Worm (Caenorhabditis elegans): ENCODE data around the gene ZC15.5.

ce11 chrV:20282827-20283226 lies 14.9 kb upstream of the ZC15.5 start:
- TF ChIP-seq pax-1 (tag; optimal IDR thresholded peaks at IDR 0.05) (no peak), ceh-2 (tag; optimal IDR thresholded peaks at IDR 0.05) (no peak), ceh-9 (tag; optimal IDR thresholded peaks at IDR 0.05) (no peak), pqm-1 (tag; optimal IDR thresholded peaks at IDR 0.05) (no peak), nhr-11 (tag; optimal IDR thresholded peaks at IDR 0.05) (no peak), nfya-1 (tag; optimal IDR thresholded peaks at IDR 0.05) (no peak), Y22D7AL.16 (tag; optimal IDR thresholded peaks at IDR 0.05) (no peak)
